Fruit fly (Drosophila melanogaster): Measurements from ENCODE around the gene CG4022.
A peak's percentile ranks its signal among the peaks of the same experiment; 100 is the strongest.

CG4022 gene

dm6 chr3L:9426656-9427294 is 16.1 kb upstream of the CG4022 start, which contains the start of the genes Atat and Shc:
Atat (minus strand) TSS chr3L:9426758.
Shc (plus strand) TSS chr3L:9427010.
- peak; percentile 96 for TF ChIP-seq cwo (GFP tag; optimal IDR thresholded peaks at IDR 0.05)
- 0 out of 3 replicates have a peak, but pooled peaks have one; percentile 33 for TF ChIP-seq mld (GFP tag; IDR thresholded peaks at IDR 0.05; ENCODE audit: partially characterized antibody)
- peak; percentile 16 to 80 for TF ChIP-seq insv (GFP tag; optimal IDR thresholded peaks at IDR 0.05)
- peak; percentile 98 for TF ChIP-seq PHDP (tag; optimal IDR thresholded peaks at IDR 0.05)
- TF ChIP-seq CG4617 (GFP tag; optimal IDR thresholded peaks at IDR 0.05; ENCODE audit: borderline replicate concordance): peak; percentile 100
- peak; percentile 99 for TF ChIP-seq CoRest (tag; optimal IDR thresholded peaks at IDR 0.05)
- TF ChIP-seq z (GFP tag; IDR thresholded peaks at IDR 0.05): peak; percentile 73; the same call in 2 of the 3 replicates
- TF ChIP-seq amos (GFP tag; IDR thresholded peaks at IDR 0.05; ENCODE audit: partially characterized antibody): peak; percentile 88
- TF ChIP-seq CG12104 (GFP tag; optimal IDR thresholded peaks at IDR 0.05): peak; percentile 98
- peak; percentile 99 for TF ChIP-seq Dad (GFP tag; optimal IDR thresholded peaks at IDR 0.05)
- TF ChIP-seq Hr39 (optimal IDR thresholded peaks at IDR 0.05): no peak
- TF ChIP-seq D (optimal IDR thresholded peaks at IDR 0.05): no peak
- TF ChIP-seq D (GFP tag; optimal IDR thresholded peaks at IDR 0.05): peak; percentile 97
- TF ChIP-seq H15 (GFP tag; IDR thresholded peaks at IDR 0.05): peak; percentile 100
- peak; percentile 97 to 100 for TF ChIP-seq Hr51 (GFP tag; optimal IDR thresholded peaks at IDR 0.05)
- TF ChIP-seq Neu2 (GFP tag; optimal IDR thresholded peaks at IDR 0.05; ENCODE audit: borderline replicate concordance): peak; percentile 97
- peak; percentile 100 for TF ChIP-seq NFAT (GFP tag; IDR thresholded peaks at IDR 0.05)
- TF ChIP-seq CG11560 (tag; IDR thresholded peaks at IDR 0.05): peak; percentile 96
- TF ChIP-seq CG10565 (GFP tag; optimal IDR thresholded peaks at IDR 0.05): peak; percentile 97
- peak; percentile 99 for TF ChIP-seq maf-S (GFP tag; optimal IDR thresholded peaks at IDR 0.05)
- TF ChIP-seq H2.0 (GFP tag; IDR thresholded peaks at IDR 0.05): peak; percentile 99
- TF ChIP-seq gsb-n (tag; optimal IDR thresholded peaks at IDR 0.05): peak; percentile 97
- peak; percentile 99 for TF ChIP-seq ase (GFP tag; IDR thresholded peaks at IDR 0.05)
- TF ChIP-seq CG11398 (GFP tag; optimal IDR thresholded peaks at IDR 0.05): peak; percentile 99
- peak; percentile 94 for TF ChIP-seq CG1529 (GFP tag; optimal IDR thresholded peaks at IDR 0.05)
- peak; percentile 98 for TF ChIP-seq CG43689 (GFP tag; IDR thresholded peaks at IDR 0.05)
- TF ChIP-seq toy (GFP tag; IDR thresholded peaks at IDR 0.05): peak; percentile 99
- peak; percentile 100 for TF ChIP-seq CG9876 (GFP tag; optimal IDR thresholded peaks at IDR 0.05)
- no peak for TF ChIP-seq usp (GFP tag; optimal IDR thresholded peaks at IDR 0.05)
- TF ChIP-seq cato (GFP tag; optimal IDR thresholded peaks at IDR 0.05; ENCODE audit: borderline replicate concordance): peak; percentile 99
- TF ChIP-seq CG4820 (GFP tag; optimal IDR thresholded peaks at IDR 0.05): peak; percentile 99
- TF ChIP-seq CG31388 (GFP tag; optimal IDR thresholded peaks at IDR 0.05): peak; percentile 98
- TF ChIP-seq Aef1 (GFP tag; IDR thresholded peaks at IDR 0.05): peak; percentile 100
- peak; percentile 100 for TF ChIP-seq lilli (GFP tag; optimal IDR thresholded peaks at IDR 0.05)
- TF ChIP-seq tgo (GFP tag; IDR thresholded peaks at IDR 0.05): peak; percentile 100
- peak; percentile 89 for TF ChIP-seq TFAM (GFP tag; optimal IDR thresholded peaks at IDR 0.05)
- TF ChIP-seq CG17612 (GFP tag; IDR thresholded peaks at IDR 0.05): peak; percentile 99
- TF ChIP-seq CG18764 (GFP tag; optimal IDR thresholded peaks at IDR 0.05): peak; percentile 99
- TF ChIP-seq hb (GFP tag; IDR thresholded peaks at IDR 0.05; ENCODE audit: partially characterized antibody): peak; percentile 86
- peak; percentile 99 for TF ChIP-seq Fer3 (tag; optimal IDR thresholded peaks at IDR 0.05)
- TF ChIP-seq Camta (GFP tag; optimal IDR thresholded peaks at IDR 0.05): peak; percentile 99
- peak; percentile 99 for TF ChIP-seq emc (GFP tag; optimal IDR thresholded peaks at IDR 0.05)
- peak; percentile 74 for TF ChIP-seq sqz (GFP tag; optimal IDR thresholded peaks at IDR 0.05)
- TF ChIP-seq CG1233 (GFP tag; optimal IDR thresholded peaks at IDR 0.05): peak; percentile 98
- TF ChIP-seq her (GFP tag; optimal IDR thresholded peaks at IDR 0.05): peak; percentile 97
- peak; percentile 95 for TF ChIP-seq sr (GFP tag; IDR thresholded peaks at IDR 0.05)
- peak; percentile 97 for TF ChIP-seq Drgx (GFP tag; IDR thresholded peaks at IDR 0.05)
- TF ChIP-seq CG7839 (tag; optimal IDR thresholded peaks at IDR 0.05): peak; percentile 99
- TF ChIP-seq bcd (GFP tag; optimal IDR thresholded peaks at IDR 0.05): peak; percentile 99
- TF ChIP-seq CG12744 (GFP tag; optimal IDR thresholded peaks at IDR 0.05): peak; percentile 99
- no peak for TF ChIP-seq hth (optimal IDR thresholded peaks at IDR 0.05)

All from whole organism, embryonic.